Fruit fly (Drosophila melanogaster) whole organism, prepupa: ENCODE data around the gene CG14573.

Experiments
- CG10631 ChIP-seq: fragments of 200-800 bp; sonication (Bioruptor generic); optimal IDR thresholded peaks from 2 replicates; lab custom pipeline; 2016; ENCODE audit warnings: missing biosample characterization, missing genetic modification characterization
- CG11294 ChIP-seq: fragments of 200-800 bp; sonication (Bioruptor generic); IDR thresholded peaks from 2 replicates; pipeline ENCODE4 v1.3.6; 2022; ENCODE audit warnings: missing biosample characterization, missing genetic modification characterization
- CG15336 ChIP-seq: fragments of 200-800 bp; sonication (Bioruptor generic); IDR thresholded peaks from 2 replicates; pipeline ENCODE4 v1.3.6; 2022; ENCODE audit warnings: missing biosample characterization, missing genetic modification characterization
- CG16779 ChIP-seq: fragments of 200-800 bp; sonication (Bioruptor generic); optimal IDR thresholded peaks from 3 replicates; lab custom pipeline; 2017; ENCODE audit warnings: missing biosample characterization, mild to moderate bottlenecking, missing genetic modification characterization
- CG3032 ChIP-seq: fragments of 200-800 bp; optimal IDR thresholded peaks from 2 replicates; lab custom pipeline; 2019; ENCODE audit warnings: missing biosample characterization, mild to moderate bottlenecking, missing genetic modification characterization, moderate library complexity
- CG32006 ChIP-seq: fragments of 200-800 bp; sonication (Bioruptor generic); optimal IDR thresholded peaks from 3 replicates; lab custom pipeline; 2017; ENCODE audit warnings: missing biosample characterization, mild to moderate bottlenecking, missing genetic modification characterization
- CG3919 ChIP-seq: fragments of 200-800 bp; sonication (Bioruptor generic); optimal IDR thresholded peaks from 3 replicates; lab custom pipeline; 2016; ENCODE audit warnings: missing biosample characterization, missing genetic modification characterization
- CG6854 ChIP-seq: fragments of 200-800 bp; sonication (Bioruptor generic); optimal IDR thresholded peaks from 2 replicates; lab custom pipeline; 2017; ENCODE audit warnings: missing biosample characterization, mild to moderate bottlenecking, missing genetic modification characterization
- CG8119 ChIP-seq: fragments of 200-800 bp; sonication (Bioruptor generic); IDR thresholded peaks from 3 replicates; pipeline ENCODE4 v1.3.6; 2022; ENCODE audit warnings: missing biosample characterization, missing genetic modification characterization
- CG8632 ChIP-seq: fragments of 200-800 bp; sonication (Bioruptor generic); optimal IDR thresholded peaks from 3 replicates; lab custom pipeline; 2016; ENCODE audit warnings: missing biosample characterization, missing genetic modification characterization
- Gug ChIP-seq: fragments of 200-800 bp; sonication (Bioruptor generic); IDR thresholded peaks from 2 replicates; pipeline ENCODE4 v1.3.6; 2022; ENCODE audit warnings: missing biosample characterization, missing genetic modification characterization
- Hr4 ChIP-seq: fragments of 200-800 bp; sonication (Bioruptor generic); optimal IDR thresholded peaks from 3 replicates; lab custom pipeline; 2016; ENCODE audit warnings: missing biosample characterization, missing genetic modification characterization
- Met ChIP-seq: fragments of 200-800 bp; sonication (Bioruptor generic); optimal IDR thresholded peaks from 3 replicates; lab custom pipeline; 2016; ENCODE audit warnings: missing biosample characterization, missing genetic modification characterization
- OdsH ChIP-seq: fragments of 200-800 bp; sonication (Bioruptor generic); optimal IDR thresholded peaks from 3 replicates; lab custom pipeline; 2016; ENCODE audit warnings: missing biosample characterization, missing genetic modification characterization
- Smox ChIP-seq: fragments of 200-800 bp; sonication (Bioruptor generic); optimal IDR thresholded peaks from 3 replicates; lab custom pipeline; 2016; ENCODE audit warnings: missing biosample characterization, missing genetic modification characterization
- Sox15 ChIP-seq: fragments of 200-800 bp; sonication (Bioruptor generic); optimal IDR thresholded peaks from 3 replicates; lab custom pipeline; 2016; ENCODE audit warnings: missing biosample characterization, missing genetic modification characterization
- achi ChIP-seq: fragments of 200-800 bp; sonication (Bioruptor generic); optimal IDR thresholded peaks from 3 replicates; lab custom pipeline; 2016; ENCODE audit warnings: missing biosample characterization, missing genetic modification characterization
- acj6 ChIP-seq: fragments of 200-800 bp; sonication (Bioruptor generic); optimal IDR thresholded peaks from 3 replicates; lab custom pipeline; 2016; ENCODE audit warnings: missing biosample characterization, missing genetic modification characterization
- dac ChIP-seq: fragments of 200-800 bp; sonication (Bioruptor generic); optimal IDR thresholded peaks from 2 replicates; lab custom pipeline; 2017; ENCODE audit warnings: missing biosample characterization, mild to moderate bottlenecking, missing genetic modification characterization
- eg ChIP-seq: fragments of 200-800 bp; sonication (Bioruptor generic); IDR thresholded peaks from 3 replicates; pipeline ENCODE4 v1.3.6; 2022; ENCODE audit warnings: missing biosample characterization, missing genetic modification characterization
- esn ChIP-seq: fragments of 200-800 bp; sonication (Bioruptor generic); optimal IDR thresholded peaks from 2 replicates; lab custom pipeline; 2016; ENCODE audit warnings: missing biosample characterization, mild to moderate bottlenecking, missing genetic modification characterization, moderate library complexity
- fd59A ChIP-seq: fragments of 200-800 bp; sonication (Bioruptor generic); optimal IDR thresholded peaks from 2 replicates; lab custom pipeline; 2017; ENCODE audit warnings: missing biosample characterization, mild to moderate bottlenecking, missing genetic modification characterization, missing genetic modification reagents
- fkh ChIP-seq: fragments of 200-800 bp; sonication (Bioruptor generic); optimal IDR thresholded peaks from 3 replicates; lab custom pipeline; 2017; ENCODE audit warnings: missing biosample characterization, mild to moderate bottlenecking, missing genetic modification characterization, moderate library complexity
- net ChIP-seq: fragments of 200-800 bp; sonication (Bioruptor generic); optimal IDR thresholded peaks from 3 replicates; lab custom pipeline; 2016; ENCODE audit warnings: missing biosample characterization, missing genetic modification characterization
- pdm3 ChIP-seq: fragments of 200-800 bp; sonication (Bioruptor generic); optimal IDR thresholded peaks from 3 replicates; lab custom pipeline; 2016; ENCODE audit warnings: missing biosample characterization, missing genetic modification characterization
- ss ChIP-seq, 2 experiments: fragments of 200-800 bp; sonication (Bioruptor generic); optimal IDR thresholded peaks; 2 replicates in 1 of 2; 3 replicates in 1 of 2; lab custom pipeline; 2017 to 2018; ENCODE audit warnings: mild to moderate bottlenecking in 2 of 2, missing biosample characterization in 2 of 2, missing genetic modification characterization in 2 of 2, moderate library complexity in 1 of 2

The CG14573 gene

DNA sequence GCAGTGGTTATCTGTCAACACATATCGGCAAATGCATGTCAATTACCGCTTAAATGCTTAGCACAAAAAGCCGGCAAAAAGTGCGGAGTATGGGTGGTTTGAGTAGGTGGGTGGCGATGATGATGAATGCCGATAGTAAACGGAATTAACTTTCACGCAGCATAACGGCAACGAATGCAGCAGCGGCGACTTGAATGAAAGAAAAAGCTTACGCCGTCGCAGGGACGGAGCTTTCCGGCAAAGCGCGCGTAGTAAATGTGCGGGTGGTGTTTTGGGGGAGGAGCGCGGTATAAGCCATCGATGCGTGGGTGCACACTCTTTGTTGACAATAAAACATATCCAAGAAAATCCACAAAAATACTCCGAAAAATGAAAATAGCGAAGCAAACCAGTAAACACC lies 35.6 kb downstream of the CG14573 start, which contains the start of gene CG7370:
Gene CG7370 (plus strand): TSS at position 301 of the 400 bp plus-strand sequence.
- TF ChIP-seq CG16779 (tag; lab: Kevin White, UChicago) (no peak), achi (GFP tag; lab: Kevin White, UChicago) (no peak), CG3919 (GFP tag; lab: Kevin White, UChicago) (no peak), ss (GFP tag; optimal IDR thresholded peaks at IDR 0.05; lab: Kevin White, UChicago) (no peak), CG11294 (GFP tag; lab: Robert Waterston, UW) (no peak), CG32006 (GFP tag; lab: Kevin White, UChicago) (no peak), CG6854 (no peak), Met (no peak), fd59A (GFP tag; lab: Kevin White, UChicago) (no peak), CG8632 (GFP tag; lab: Kevin White, UChicago) (no peak), CG3032 (no peak)

DNA sequence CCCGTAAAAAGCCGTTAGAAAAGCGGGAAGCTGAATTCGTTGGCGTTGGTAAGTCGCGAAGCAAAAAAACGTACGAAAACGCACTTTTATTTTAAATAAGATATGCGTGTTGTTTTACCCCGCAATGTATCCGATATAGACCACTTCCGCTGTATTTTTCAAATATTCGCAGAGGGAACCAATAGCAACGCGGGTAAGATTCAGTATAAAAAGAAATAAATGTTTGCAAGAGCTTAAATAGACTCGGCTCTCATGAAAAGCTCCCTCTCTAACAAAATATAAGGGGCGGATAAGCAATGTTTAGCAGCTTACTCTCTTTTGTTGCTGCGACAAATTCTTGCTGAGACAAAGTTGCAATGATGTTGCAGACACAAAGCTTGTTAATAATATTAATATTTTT lies 36.4 kb downstream of the CG14573 start, which contains the start of gene Syn1:
Gene Syn1 (minus strand): TSS at position 207 of the 400 bp plus-strand sequence.
- TF ChIP-seq acj6 (GFP tag; lab: Kevin White, UChicago) (no peak), fkh (GFP tag; lab: Kevin White, UChicago) (peak; percentile 48), net (peak; percentile 14), CG15336 (GFP tag; lab: Robert Waterston, UW) (peak; percentile 26; the same call in 1 of the 2 replicates)
- TF ChIP-seq, all 60 proteins: peak for 3

DNA sequence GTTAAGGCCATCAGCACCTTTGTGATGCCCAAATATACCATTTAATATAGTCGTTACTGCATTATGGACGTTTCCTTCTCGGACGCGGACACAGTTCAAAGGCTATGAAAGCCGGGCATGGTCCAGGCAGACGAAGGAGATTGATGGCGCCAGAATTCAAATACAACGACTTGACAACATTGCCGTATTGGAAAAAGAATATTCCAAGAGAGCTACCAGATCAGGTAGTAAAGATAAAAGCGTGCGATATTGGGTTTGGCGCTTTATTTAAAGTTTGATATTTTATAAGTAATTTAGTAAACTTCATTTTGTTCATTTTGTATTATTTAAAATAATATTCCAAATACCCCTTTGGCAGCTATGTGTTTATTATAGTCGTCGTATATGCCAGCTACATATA lies 40.0 kb downstream of the CG14573 start:
- TF ChIP-seq CG8119 (GFP tag; lab: Robert Waterston, UW) (no peak), Gug (no peak), OdsH (no peak), Smox (no peak), Met (no peak), Sox15 (GFP tag; lab: Kevin White, UChicago) (no peak), esn (no peak), dac (GFP tag; lab: Kevin White, UChicago) (no peak), CG3032 (no peak), pdm3 (GFP tag; lab: Kevin White, UChicago) (no peak), Hr4 (GFP tag; lab: Kevin White, UChicago) (no peak), CG10631 (GFP tag; lab: Kevin White, UChicago) (no peak), eg (GFP tag; lab: Robert Waterston, UW) (no peak)
- TF ChIP-seq, all 60 proteins: peak for 0
